Worm (Caenorhabditis elegans): ENCODE measurements around the gene C36A4.11.

C36A4.11 gene

DNA sequence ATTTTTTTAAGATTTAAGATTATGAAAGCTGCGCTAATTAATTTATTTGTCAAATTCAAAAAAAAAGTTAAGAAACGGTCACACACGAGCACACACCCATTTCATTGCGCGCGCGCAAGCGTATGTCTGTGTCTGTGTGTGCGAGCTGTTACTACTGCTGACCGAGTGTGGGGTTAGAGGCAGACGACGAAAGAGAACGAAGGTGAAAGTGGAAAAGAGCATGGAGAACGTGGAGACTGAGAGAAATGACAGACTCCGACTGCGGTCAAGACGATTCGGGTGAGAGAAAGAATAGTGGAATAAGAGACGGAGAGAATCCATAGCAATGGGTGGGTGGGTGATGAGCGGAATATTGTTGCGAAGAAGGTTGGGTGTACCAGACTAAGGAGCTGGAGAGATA lies 20.2 kb upstream of the C36A4.11 start (continued):
- TF ChIP-seq zag-1 (tag; optimal IDR thresholded peaks at IDR 0.05) (no peak), C04F5.9 (tag; optimal IDR thresholded peaks at IDR 0.05) (no peak), sup-37 (GFP tag; optimal IDR thresholded peaks at IDR 0.05) (peak; percentile 42), lin-35 (GFP tag; optimal IDR thresholded peaks at IDR 0.05) (peak; percentile 44 to 78), isw-1 (GFP tag; IDR thresholded peaks at IDR 0.05) (peak; percentile 42; the same call in 1 of the 2 replicates), lin-15B (tag; optimal IDR thresholded peaks at IDR 0.05) (no peak), efl-3 (GFP tag; optimal IDR thresholded peaks at IDR 0.05) (no peak), pax-3 (tag; optimal IDR thresholded peaks at IDR 0.05) (no peak), lin-14 (GFP tag; optimal IDR thresholded peaks at IDR 0.05) (peak; percentile 92), sptf-1 (tag; optimal IDR thresholded peaks at IDR 0.05) (no peak), nhr-237 (tag; optimal IDR thresholded peaks at IDR 0.05) (no peak), fos-1 (tag; optimal IDR thresholded peaks at IDR 0.05) (peak; percentile 35), ztf-4 (tag; optimal IDR thresholded peaks at IDR 0.05) (no peak), jun-1 (tag; optimal IDR thresholded peaks at IDR 0.05) (peak; percentile 25), ceh-82 (tag; optimal IDR thresholded peaks at IDR 0.05) (peak; percentile 28 to 69 (median 35)), nhr-19 (GFP tag; conservative IDR thresholded peaks at IDR 0.05) (peak; percentile 50), snpc-4 (tag; optimal IDR thresholded peaks at IDR 0.05) (no peak), xbp-1 (tag; optimal IDR thresholded peaks at IDR 0.05) (peak; percentile 56), nhr-84 (tag; optimal IDR thresholded peaks at IDR 0.05) (no peak), nhr-20 (tag; optimal IDR thresholded peaks at IDR 0.05) (peak; percentile 75), dsc-1 (tag; optimal IDR thresholded peaks at IDR 0.05) (peak; percentile 20), fkh-8 (tag; optimal IDR thresholded peaks at IDR 0.05) (peak; percentile 62), swsn-7 (tag; optimal IDR thresholded peaks at IDR 0.05) (peak; percentile 74), egl-27 (tag; optimal IDR thresholded peaks at IDR 0.05) (no peak), nhr-11 (tag; optimal IDR thresholded peaks at IDR 0.05) (no peak), unc-86 (tag; optimal IDR thresholded peaks at IDR 0.05) (peak; percentile 44), pag-3 (tag; optimal IDR thresholded peaks at IDR 0.05; ENCODE audit: borderline replicate concordance, insufficient read depth) (no peak), lsy-2 (tag; optimal IDR thresholded peaks at IDR 0.05) (peak; percentile 65 to 83), aly-2 (tag; optimal IDR thresholded peaks at IDR 0.05) (peak; percentile 27), efl-1 (optimal IDR thresholded peaks at IDR 0.05) (peak; percentile 66 to 72), efl-1 (GFP tag; optimal IDR thresholded peaks at IDR 0.05 in 1 of 2) (peak; percentile 33 to 79), nhr-28 (tag; optimal IDR thresholded peaks at IDR 0.05) (no peak), fkh-4 (tag; optimal IDR thresholded peaks at IDR 0.05; ENCODE audit: borderline replicate concordance) (no peak), mep-1 (tag; optimal IDR thresholded peaks at IDR 0.05) (peak; percentile 83), C16A3.4 (tag; optimal IDR thresholded peaks at IDR 0.05) (peak; percentile 48), mef-2 (tag; optimal IDR thresholded peaks at IDR 0.05) (no peak)

DNA sequence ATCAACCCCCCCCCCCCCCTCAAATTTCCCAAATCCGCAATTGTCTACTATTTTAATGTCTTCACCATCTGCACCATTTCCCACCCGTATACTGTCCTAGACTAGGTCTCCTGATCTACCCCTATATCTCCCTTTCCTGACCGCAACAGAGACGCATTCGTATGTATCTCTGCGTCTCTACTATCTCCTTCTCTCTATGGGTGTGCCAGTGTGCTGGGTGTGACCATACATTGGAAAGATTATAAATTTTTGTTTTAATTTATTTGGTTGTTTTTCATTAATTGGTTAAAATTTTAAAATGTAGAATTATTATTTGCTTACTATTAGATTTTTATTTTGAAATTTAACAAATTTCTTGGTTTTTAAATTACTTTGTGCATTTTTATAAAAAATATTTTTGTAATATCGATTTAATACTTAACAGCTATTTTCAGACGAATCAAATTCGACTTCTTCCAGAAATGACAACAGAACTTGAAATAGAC lies 18.4 kb upstream of the C36A4.11 start, which contains the start of gene amx-1:
TSS of gene amx-1 (plus strand) at position 435 of the 485 bp plus-strand sequence.
- no peak for TF ChIP-seq lin-35 (GFP tag; optimal IDR thresholded peaks at IDR 0.05)
- no peak for TF ChIP-seq nhr-76 (tag; optimal IDR thresholded peaks at IDR 0.05)
- TF ChIP-seq fkh-4 (tag; optimal IDR thresholded peaks at IDR 0.05; ENCODE audit: borderline replicate concordance), result no peak
- TF ChIP-seq tlp-1 (tag; optimal IDR thresholded peaks at IDR 0.05), result no peak
- TF ChIP-seq sox-4 (tag; optimal IDR thresholded peaks at IDR 0.05), result no peak
- no peak for TF ChIP-seq ztf-11 (tag; optimal IDR thresholded peaks at IDR 0.05)
- no peak for TF ChIP-seq aly-2 (tag; optimal IDR thresholded peaks at IDR 0.05)
- TF ChIP-seq aha-1 (tag; optimal IDR thresholded peaks at IDR 0.05), result no peak
- no peak for TF ChIP-seq mdl-1 (tag; optimal IDR thresholded peaks at IDR 0.05)
- TF ChIP-seq rnt-1 (tag; optimal IDR thresholded peaks at IDR 0.05), result peak; percentile 47
- TF ChIP-seq lir-3 (tag; optimal IDR thresholded peaks at IDR 0.05; ENCODE audit: poor library complexity), result no peak
- no peak for TF ChIP-seq ets-5 (GFP tag; IDR thresholded peaks at IDR 0.05)
- no peak for TF ChIP-seq ceh-90 (tag; optimal IDR thresholded peaks at IDR 0.05)
- peak in 1 of 2 experiments; percentile 1 for TF ChIP-seq efl-1 (optimal IDR thresholded peaks at IDR 0.05)
- TF ChIP-seq efl-1 (GFP tag; optimal IDR thresholded peaks at IDR 0.05 in 1 of 2), result no peak
- no peak for TF ChIP-seq F16B12.6 (tag; optimal IDR thresholded peaks at IDR 0.05)
- TF ChIP-seq snu-23 (GFP tag; optimal IDR thresholded peaks at IDR 0.05), result peak; percentile 22
- TF ChIP-seq ceh-88 (GFP tag; IDR thresholded peaks at IDR 0.05), result no peak
- TF ChIP-seq efl-3 (GFP tag; optimal IDR thresholded peaks at IDR 0.05), result no peak

Measured in whole organism, L1 larva.